Worm (Caenorhabditis elegans) whole organism, L2 larva: ENCODE results near the gene chin-1.
"Not testable (repeated sequence)": the region's sequence is repeated elsewhere in the genome, so short reads cannot be mapped to it uniquely, and the experiment has no call there.

Experiments
- F13H6.1 ChIP-seq: sonication (generic microtip); optimal IDR thresholded peaks from 2 replicates; lab custom pipeline; 2016; ENCODE audit warnings: missing genetic modification characterization, missing compliant biosample characterization
- R02D3.7 ChIP-seq: fragments of 150-350 bp; optimal IDR thresholded peaks from 2 replicates; lab custom pipeline; 2014; ENCODE audit warnings: missing biosample characterization, missing genetic modification characterization
- Y55F3AM.14 ChIP-seq: fragments of 200-800 bp; sonication (Bioruptor generic); optimal IDR thresholded peaks from 2 replicates; lab custom pipeline; 2018; ENCODE audit warnings: mild to moderate bottlenecking, missing genetic modification characterization, missing compliant biosample characterization
- ZK546.5 ChIP-seq: sonication (generic microtip); optimal IDR thresholded peaks from 2 replicates; lab custom pipeline; 2017; ENCODE audit warnings: missing biosample characterization, missing genetic modification characterization
- alr-1 ChIP-seq: fragments of 150-350 bp; optimal IDR thresholded peaks from 2 replicates; lab custom pipeline; 2014; ENCODE audit warnings: missing biosample characterization, missing genetic modification characterization
- aly-2 ChIP-seq: fragments of 150-350 bp; optimal IDR thresholded peaks from 2 replicates; lab custom pipeline; 2014; ENCODE audit warnings: missing biosample characterization, missing genetic modification characterization
- blmp-1 ChIP-seq: sonication (generic microtip); optimal IDR thresholded peaks from 2 replicates; lab custom pipeline; 2017; ENCODE audit warnings: missing genetic modification characterization, mild to moderate bottlenecking, missing compliant biosample characterization, antibody characterized with exemption, moderate library complexity; ENCODE audit not compliant: insufficient read depth
- ceh-16 ChIP-seq: fragments of 150-350 bp; optimal IDR thresholded peaks from 2 replicates; lab custom pipeline; 2014; ENCODE audit warnings: missing biosample characterization, missing genetic modification characterization
- ceh-82 ChIP-seq: fragments of 150-350 bp; optimal IDR thresholded peaks from 2 replicates; lab custom pipeline; 2014; ENCODE audit warnings: missing biosample characterization, missing genetic modification characterization
- dmd-4 ChIP-seq: sonication (generic microtip); optimal IDR thresholded peaks from 2 replicates; lab custom pipeline; 2017; ENCODE audit warnings: missing biosample characterization, missing genetic modification characterization
- egl-27 ChIP-seq: sonication (generic microtip); optimal IDR thresholded peaks from 3 replicates; lab custom pipeline; 2017; ENCODE audit warnings: missing biosample characterization, missing genetic modification reagents, missing genetic modification characterization
- elt-1 ChIP-seq: fragments of 150-350 bp; optimal IDR thresholded peaks from 2 replicates; lab custom pipeline; 2014; ENCODE audit warnings: missing biosample characterization, missing genetic modification characterization
- elt-3 ChIP-seq: sonication (generic microtip); optimal IDR thresholded peaks from 2 replicates; lab custom pipeline; 2017; ENCODE audit warnings: missing biosample characterization, missing genetic modification characterization
- fos-1 ChIP-seq: fragments of 150-350 bp; optimal IDR thresholded peaks from 2 replicates; lab custom pipeline; 2014; ENCODE audit warnings: missing biosample characterization, missing genetic modification characterization
- gmeb-1 ChIP-seq: fragments of 150-350 bp; optimal IDR thresholded peaks from 2 replicates; lab custom pipeline; 2014; ENCODE audit warnings: missing biosample characterization, missing genetic modification characterization
- lin-13 ChIP-seq: fragments of 150-350 bp; optimal IDR thresholded peaks from 2 replicates; lab custom pipeline; 2014; ENCODE audit warnings: missing biosample characterization, missing genetic modification reagents, missing genetic modification characterization
- lin-39 ChIP-seq: fragments of 150-350 bp; optimal IDR thresholded peaks from 2 replicates; lab custom pipeline; 2014; ENCODE audit warnings: missing biosample characterization, missing genetic modification reagents, missing genetic modification characterization
- mab-5 ChIP-seq: fragments of 150-350 bp; optimal IDR thresholded peaks from 2 replicates; lab custom pipeline; 2014; ENCODE audit warnings: missing biosample characterization, missing genetic modification characterization
- mbf-1 ChIP-seq: sonication (generic microtip); optimal IDR thresholded peaks from 2 replicates; lab custom pipeline; 2017; ENCODE audit warnings: missing biosample characterization, missing genetic modification characterization
- mdl-1 ChIP-seq, 2 experiments: fragments of 150-350 bp in 1 of 2; sonication (generic microtip) in 1 of 2; optimal IDR thresholded peaks; 2 replicates each; lab custom pipeline; 2017; ENCODE audit warnings: missing biosample characterization in 2 of 2, missing genetic modification characterization in 2 of 2
- nhr-10 ChIP-seq: sonication (generic microtip); optimal IDR thresholded peaks from 2 replicates; lab custom pipeline; 2017; ENCODE audit warnings: missing biosample characterization, missing genetic modification characterization
- nhr-11 ChIP-seq: fragments of 150-350 bp; optimal IDR thresholded peaks from 2 replicates; lab custom pipeline; 2014; ENCODE audit warnings: missing biosample characterization, missing genetic modification characterization
- nhr-12 ChIP-seq: fragments of 150-350 bp; optimal IDR thresholded peaks from 2 replicates; lab custom pipeline; 2014; ENCODE audit warnings: missing biosample characterization, missing genetic modification characterization
- nhr-129 ChIP-seq: fragments of 150-350 bp; optimal IDR thresholded peaks from 2 replicates; lab custom pipeline; 2014; ENCODE audit warnings: missing biosample characterization, missing genetic modification characterization
- nhr-21 ChIP-seq: fragments of 150-350 bp; optimal IDR thresholded peaks from 2 replicates; lab custom pipeline; 2014; ENCODE audit warnings: missing biosample characterization, missing genetic modification characterization
- nhr-23 ChIP-seq: fragments of 150-350 bp; optimal IDR thresholded peaks from 2 replicates; lab custom pipeline; 2014; ENCODE audit warnings: missing biosample characterization, missing genetic modification reagents, missing genetic modification characterization
- nhr-237 ChIP-seq: fragments of 150-350 bp; optimal IDR thresholded peaks from 2 replicates; lab custom pipeline; 2014; ENCODE audit warnings: missing biosample characterization, missing genetic modification characterization
- nhr-6 ChIP-seq: fragments of 150-350 bp; optimal IDR thresholded peaks from 2 replicates; lab custom pipeline; 2014; ENCODE audit warnings: missing biosample characterization, missing genetic modification characterization
- nhr-77 ChIP-seq: fragments of 150-350 bp; optimal IDR thresholded peaks from 2 replicates; lab custom pipeline; 2014; ENCODE audit warnings: missing biosample characterization, missing genetic modification characterization
- peb-1 ChIP-seq: fragments of 150-350 bp; optimal IDR thresholded peaks from 2 replicates; lab custom pipeline; 2014; ENCODE audit warnings: missing biosample characterization, missing genetic modification characterization
- sem-4 ChIP-seq: fragments of 150-350 bp; optimal IDR thresholded peaks from 2 replicates; lab custom pipeline; 2014; ENCODE audit warnings: missing biosample characterization, missing genetic modification reagents, missing genetic modification characterization
- skn-1 ChIP-seq: sonication (generic microtip); optimal IDR thresholded peaks from 2 replicates; lab custom pipeline; 2017; ENCODE audit warnings: missing biosample characterization, missing genetic modification characterization
- sma-3 ChIP-seq: sonication (generic microtip); optimal IDR thresholded peaks from 2 replicates; lab custom pipeline; 2016; ENCODE audit warnings: missing genetic modification reagents, missing genetic modification characterization, missing compliant biosample characterization
- sma-9 ChIP-seq, 2 experiments: fragments of 150-350 bp in 1 of 2; sonication (generic microtip) in 1 of 2; optimal IDR thresholded peaks; 2 replicates each; lab custom pipeline; 2014 to 2016; ENCODE audit warnings: missing genetic modification characterization in 2 of 2, mild to moderate bottlenecking in 1 of 2, missing biosample characterization in 1 of 2, missing compliant biosample characterization in 1 of 2, missing genetic modification reagents in 1 of 2, moderate library complexity in 1 of 2
- snpc-4 ChIP-seq: fragments of 150-350 bp; optimal IDR thresholded peaks from 2 replicates; lab custom pipeline; 2014; ENCODE audit warnings: missing biosample characterization, missing genetic modification characterization
- unc-39 ChIP-seq: fragments of 150-350 bp; optimal IDR thresholded peaks from 2 replicates; lab custom pipeline; 2014; ENCODE audit warnings: missing biosample characterization, missing genetic modification characterization
- unc-55 ChIP-seq: fragments of 150-350 bp; sonication (generic microtip); optimal IDR thresholded peaks from 3 replicates; lab custom pipeline; 2014; ENCODE audit warnings: missing biosample characterization, missing genetic modification reagents, missing genetic modification characterization
- ztf-1 ChIP-seq: fragments of 200-800 bp; sonication (Bioruptor generic); conservative IDR thresholded peaks from 2 replicates; pipeline ENCODE4 v1.3.6; 2022; ENCODE audit warnings: missing genetic modification characterization, missing compliant biosample characterization
- ztf-4 ChIP-seq: fragments of 150-350 bp; optimal IDR thresholded peaks from 2 replicates; lab custom pipeline; 2014; ENCODE audit warnings: missing biosample characterization, missing genetic modification characterization

Gene chin-1

DNA sequence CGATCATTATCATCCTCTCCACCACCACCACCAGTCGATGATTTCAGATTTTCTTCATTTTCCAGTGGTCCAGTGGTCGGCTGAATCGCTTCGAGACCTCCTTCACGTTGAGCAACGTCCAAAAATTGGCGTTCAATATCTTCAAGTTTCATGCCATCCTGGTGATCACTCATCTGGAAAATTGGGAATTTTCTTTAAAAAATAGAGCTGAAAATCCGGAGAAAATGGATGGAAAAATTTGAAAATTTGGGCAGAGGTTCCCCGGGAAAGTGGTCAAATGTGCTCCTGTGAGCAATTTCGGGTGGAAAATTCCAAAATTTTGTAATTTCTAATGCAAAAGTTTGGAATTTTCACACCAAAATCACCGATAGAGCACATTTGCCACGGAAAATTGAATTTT is 39.4 kb upstream of the chin-1 start, which contains the start of gene uaf-1:
Gene uaf-1, minus strand, starts transcription at position 173 of the 400 bp plus-strand sequence.
- not testable (repeated sequence) for TF ChIP-seq nhr-21, nhr-23, nhr-129 (tag; lab: Kevin White, UChicago)

DNA sequence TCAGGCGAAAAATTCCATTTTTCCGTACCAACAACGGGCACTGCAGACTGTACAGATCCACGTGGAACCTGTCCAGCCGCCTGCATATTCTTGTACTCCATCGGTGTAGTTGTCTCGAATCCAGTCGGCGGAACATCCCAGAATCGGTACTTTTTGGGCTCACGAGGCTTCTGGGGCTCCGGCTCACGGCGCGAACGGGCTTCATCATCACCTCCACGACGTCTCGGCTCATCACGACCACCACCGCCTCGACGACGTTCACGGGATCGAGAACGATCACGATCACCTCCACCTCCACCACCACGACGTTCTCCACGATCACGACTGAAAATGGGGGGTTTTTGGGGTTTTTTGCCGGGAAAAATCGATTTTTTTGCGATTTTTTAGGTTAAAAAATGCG is 37.1 kb upstream of the chin-1 start:
- no peak for TF ChIP-seq unc-39 (tag; lab: Kevin White, UChicago)
- no peak for TF ChIP-seq nhr-11
- TF ChIP-seq sma-9 (GFP tag; optimal IDR thresholded peaks at IDR 0.05; lab: Kevin White, UChicago): no peak
- TF ChIP-seq sma-9 (tag; optimal IDR thresholded peaks at IDR 0.05; lab: Kevin White, UChicago): no peak
- no peak for TF ChIP-seq alr-1 (tag; lab: Kevin White, UChicago)
- no peak for TF ChIP-seq ztf-1 (GFP tag; lab: Robert Waterston, UW)

DNA sequence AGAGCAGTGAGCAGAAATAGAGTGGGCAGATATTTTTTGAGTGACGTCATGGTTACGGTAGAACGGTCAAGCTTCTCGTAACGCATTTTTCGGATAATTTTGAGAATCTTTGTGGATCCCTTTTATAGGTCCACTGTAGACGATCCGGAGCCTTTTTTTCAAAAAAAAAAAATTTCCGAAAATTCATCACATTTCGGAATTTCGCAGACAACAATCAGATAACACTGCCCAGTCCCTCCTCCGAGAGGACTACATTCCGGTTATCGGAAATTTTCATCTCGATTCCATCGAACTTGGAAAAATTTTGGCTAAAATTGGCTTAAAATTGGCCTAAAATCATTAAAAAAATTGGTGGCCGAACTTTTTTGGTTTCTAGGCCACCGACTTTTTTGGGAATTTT is 22.9 kb upstream of the chin-1 start, which contains the start of gene BE0003N10.6:
Gene BE0003N10.6, minus strand, starts transcription at position 101 of the 400 bp plus-strand sequence.
- TF ChIP-seq Y55F3AM.14 (no peak), nhr-12 (tag; lab: Kevin White, UChicago) (no peak), fos-1 (tag; lab: Kevin White, UChicago) (no peak), mdl-1 (tag; optimal IDR thresholded peaks at IDR 0.05; lab: Kevin White, UChicago) (no peak), aly-2 (no peak), R02D3.7 (no peak), ztf-1 (GFP tag; lab: Robert Waterston, UW) (no peak), nhr-21 (tag; lab: Kevin White, UChicago) (no peak), egl-27 (tag; lab: Kevin White, UChicago) (no peak), mab-5 (tag; lab: Kevin White, UChicago) (no peak), alr-1 (tag; lab: Kevin White, UChicago) (no peak), F13H6.1 (tag; lab: Kevin White, UChicago) (no peak), ceh-16 (tag; lab: Kevin White, UChicago) (no peak), ceh-82 (tag; lab: Kevin White, UChicago) (no peak), unc-55 (no peak), sem-4 (tag; lab: Kevin White, UChicago) (no peak), peb-1 (tag; lab: Kevin White, UChicago) (no peak), dmd-4 (tag; lab: Kevin White, UChicago) (no peak), nhr-23 (tag; lab: Kevin White, UChicago) (no peak), elt-1 (tag; lab: Kevin White, UChicago) (no peak)

DNA sequence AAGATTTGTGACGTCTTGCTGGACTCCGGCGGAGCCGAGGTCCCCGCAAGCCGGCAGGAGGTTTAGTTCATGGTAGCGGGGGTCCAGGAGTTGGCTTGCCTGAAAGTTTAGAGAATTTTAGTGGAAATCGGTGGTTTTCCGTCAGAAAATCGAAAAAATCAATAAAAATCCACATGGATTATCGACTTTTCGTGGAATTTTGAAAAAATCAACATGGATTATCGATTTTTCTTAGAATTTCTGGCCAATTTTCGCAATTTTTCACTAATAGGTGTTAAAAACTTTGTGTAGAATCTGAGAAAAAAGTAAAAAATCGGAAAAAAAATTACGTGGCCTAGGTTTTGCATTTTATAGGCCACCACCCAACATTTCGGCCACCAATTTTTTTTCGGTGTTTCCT is 21.9 kb upstream of the chin-1 start:
- TF ChIP-seq nhr-6 (tag; lab: Kevin White, UChicago): no peak
- TF ChIP-seq nhr-77: no peak
- no peak for TF ChIP-seq nhr-237 (tag; lab: Kevin White, UChicago)
- TF ChIP-seq sma-9 (GFP tag; optimal IDR thresholded peaks at IDR 0.05; lab: Kevin White, UChicago): no peak
- no peak for TF ChIP-seq sma-9 (tag; optimal IDR thresholded peaks at IDR 0.05; lab: Kevin White, UChicago)
- no peak for TF ChIP-seq nhr-12 (tag; lab: Kevin White, UChicago)
- no peak for TF ChIP-seq snpc-4 (tag; lab: Kevin White, UChicago)
- no peak for TF ChIP-seq ZK546.5 (tag; lab: Kevin White, UChicago)
- TF ChIP-seq ceh-82 (tag; lab: Kevin White, UChicago): no peak
- no peak for TF ChIP-seq blmp-1 (tag; lab: Kevin White, UChicago)
- no peak for TF ChIP-seq lin-13 (GFP tag; lab: Kevin White, UChicago)
- no peak for TF ChIP-seq peb-1 (tag; lab: Kevin White, UChicago)
- no peak for TF ChIP-seq sem-4 (tag; lab: Kevin White, UChicago)
- no peak for TF ChIP-seq egl-27 (tag; lab: Kevin White, UChicago)
- TF ChIP-seq mbf-1 (tag; lab: Kevin White, UChicago): no peak

DNA sequence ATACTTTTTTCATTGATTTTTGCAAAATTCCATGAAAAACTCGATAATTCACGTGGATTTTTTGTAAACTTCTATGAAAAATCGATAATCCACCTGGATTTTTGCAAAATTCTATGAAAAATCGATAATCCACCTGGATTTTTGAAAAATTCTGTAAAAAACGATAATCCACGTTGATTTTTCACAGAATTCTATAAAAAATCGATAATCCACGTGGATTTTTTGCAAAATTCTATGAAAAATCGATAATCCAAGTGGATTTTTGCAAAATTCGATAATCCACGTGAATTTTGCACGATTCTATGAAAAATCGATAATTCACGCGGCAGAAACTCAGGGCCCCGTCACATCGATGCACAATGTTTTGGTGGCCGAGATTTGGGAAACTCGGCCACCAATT is 21.1 kb upstream of the chin-1 start:
- no peak for TF ChIP-seq nhr-77
- TF ChIP-seq ZK546.5 (tag; lab: Kevin White, UChicago): no peak
- TF ChIP-seq unc-55: no peak
- TF ChIP-seq nhr-10 (tag; lab: Kevin White, UChicago): no peak
- no peak for TF ChIP-seq nhr-129 (tag; lab: Kevin White, UChicago)
- TF ChIP-seq lin-39 (tag; lab: Kevin White, UChicago): no peak
- no peak for TF ChIP-seq nhr-237 (tag; lab: Kevin White, UChicago)
- no peak for TF ChIP-seq snpc-4 (tag; lab: Kevin White, UChicago)
- TF ChIP-seq nhr-21 (tag; lab: Kevin White, UChicago): no peak
- TF ChIP-seq elt-3 (tag; lab: Kevin White, UChicago): no peak
- no peak for TF ChIP-seq peb-1 (tag; lab: Kevin White, UChicago)
- TF ChIP-seq gmeb-1 (tag; lab: Kevin White, UChicago): no peak
- TF ChIP-seq sma-3 (GFP tag; lab: Kevin White, UChicago): no peak
- no peak for TF ChIP-seq blmp-1 (tag; lab: Kevin White, UChicago)
- TF ChIP-seq skn-1 (tag; lab: Kevin White, UChicago): no peak
- TF ChIP-seq ztf-4: no peak
